Fruit fly (Drosophila melanogaster) whole organism: ENCODE data around the gene CG10343.

Source experiments
- psq ChIP-seq: fragments of >200 bp; optimal IDR thresholded peaks from 2 replicates; lab custom pipeline; 2017
- usp ChIP-seq: fragments of >200 bp; optimal IDR thresholded peaks from 2 replicates; lab custom pipeline; 2017; ENCODE audit warnings: missing biosample characterization, missing genetic modification characterization, mixed read lengths

dm6 chr2L:18735553-18736167, 32.4 kb downstream of the CG10343 start:
- TF ChIP-seq usp (GFP tag; lab: Kevin White, UChicago) = no peak
- TF ChIP-seq psq (lab: Kevin White, UChicago) = no peak
